Worm (Caenorhabditis elegans) whole organism, young adult: ENCODE measurements around the gene W02A2.12.

Source experiments
- ama-1 ChIP-seq, 3 experiments: fragments of 150-350 bp in 1 of 3; sonication (generic microtip) in 2 of 3; optimal IDR thresholded peaks; 2 replicates each; lab custom pipeline; 2014 to 2018; ENCODE audit warnings: missing biosample characterization in 2 of 3, missing genetic modification characterization in 2 of 3, missing genetic modification reagents in 2 of 3
- unc-130 ChIP-seq: sonication (generic microtip); optimal IDR thresholded peaks from 2 replicates; lab custom pipeline; 2016; ENCODE audit warnings: missing genetic modification reagents, missing genetic modification characterization, missing compliant biosample characterization
- unc-62 ChIP-seq: fragments of 150-350 bp; optimal IDR thresholded peaks from 2 replicates; lab custom pipeline; 2014; ENCODE audit warnings: missing biosample characterization, missing genetic modification reagents, missing genetic modification characterization

ce11 chrIV:13393246-13393716, 44.6 kb upstream of the W02A2.12 start:
- no peak for TF ChIP-seq ama-1 (optimal IDR thresholded peaks at IDR 0.05; lab: Kevin White, UChicago)
- TF ChIP-seq ama-1 (GFP tag; optimal IDR thresholded peaks at IDR 0.05; lab: Kevin White, UChicago): no peak
- no peak for TF ChIP-seq unc-130
- TF ChIP-seq unc-62 (GFP tag; lab: Kevin White, UChicago): no peak
